Fruit fly (Drosophila melanogaster) whole organism, prepupa: ENCODE results near the gene Pfdn5.

Source experiments
- CG10669 ChIP-seq: fragments of 200-800 bp; sonication (Bioruptor generic); optimal IDR thresholded peaks from 3 replicates; lab custom pipeline; 2018; ENCODE audit warnings: missing biosample characterization, mild to moderate bottlenecking, missing genetic modification characterization, moderate library complexity
- CG11762 ChIP-seq: fragments of 200-800 bp; sonication (Bioruptor generic); optimal IDR thresholded peaks from 3 replicates; lab custom pipeline; 2016; ENCODE audit warnings: missing biosample characterization, missing genetic modification characterization; ENCODE audit not compliant: insufficient read depth
- CG11902 ChIP-seq: fragments of 200-800 bp; sonication (Bioruptor generic); optimal IDR thresholded peaks from 3 replicates; lab custom pipeline; 2016; ENCODE audit warnings: missing biosample characterization, missing genetic modification characterization
- CG15336 ChIP-seq: fragments of 200-800 bp; sonication (Bioruptor generic); IDR thresholded peaks from 2 replicates; pipeline ENCODE4 v1.3.6; 2022; ENCODE audit warnings: missing biosample characterization, missing genetic modification characterization
- CG1621 ChIP-seq: fragments of 200-800 bp; sonication (Bioruptor generic); optimal IDR thresholded peaks from 3 replicates; lab custom pipeline; 2018; ENCODE audit warnings: missing biosample characterization, mild to moderate bottlenecking, missing genetic modification characterization
- CG6808 ChIP-seq: fragments of 200-800 bp; sonication (Bioruptor generic); optimal IDR thresholded peaks from 3 replicates; lab custom pipeline; 2017; ENCODE audit warnings: missing biosample characterization, missing genetic modification characterization, mild to moderate bottlenecking, moderate library complexity, missing genetic modification reagents
- CG8119 ChIP-seq: fragments of 200-800 bp; sonication (Bioruptor generic); IDR thresholded peaks from 3 replicates; pipeline ENCODE4 v1.3.6; 2022; ENCODE audit warnings: missing biosample characterization, missing genetic modification characterization
- Eip93F ChIP-seq: fragments of 200-800 bp; sonication (Bioruptor generic); optimal IDR thresholded peaks from 2 replicates; lab custom pipeline; 2016; ENCODE audit warnings: missing biosample characterization, mild to moderate bottlenecking, missing genetic modification characterization
- Gug ChIP-seq: fragments of 200-800 bp; sonication (Bioruptor generic); IDR thresholded peaks from 2 replicates; pipeline ENCODE4 v1.3.6; 2022; ENCODE audit warnings: missing biosample characterization, missing genetic modification characterization
- Met ChIP-seq: fragments of 200-800 bp; sonication (Bioruptor generic); optimal IDR thresholded peaks from 3 replicates; lab custom pipeline; 2016; ENCODE audit warnings: missing biosample characterization, missing genetic modification characterization
- acj6 ChIP-seq: fragments of 200-800 bp; sonication (Bioruptor generic); optimal IDR thresholded peaks from 3 replicates; lab custom pipeline; 2016; ENCODE audit warnings: missing biosample characterization, missing genetic modification characterization
- esn ChIP-seq: fragments of 200-800 bp; sonication (Bioruptor generic); optimal IDR thresholded peaks from 2 replicates; lab custom pipeline; 2016; ENCODE audit warnings: missing biosample characterization, mild to moderate bottlenecking, missing genetic modification characterization, moderate library complexity
- salr ChIP-seq, 2 experiments: fragments of 200-800 bp; sonication (Bioruptor generic); optimal IDR thresholded peaks; 3 replicates each; lab custom pipeline; 2016 to 2018; ENCODE audit warnings: missing biosample characterization in 2 of 2, missing genetic modification characterization in 2 of 2, mild to moderate bottlenecking in 1 of 2

DNA sequence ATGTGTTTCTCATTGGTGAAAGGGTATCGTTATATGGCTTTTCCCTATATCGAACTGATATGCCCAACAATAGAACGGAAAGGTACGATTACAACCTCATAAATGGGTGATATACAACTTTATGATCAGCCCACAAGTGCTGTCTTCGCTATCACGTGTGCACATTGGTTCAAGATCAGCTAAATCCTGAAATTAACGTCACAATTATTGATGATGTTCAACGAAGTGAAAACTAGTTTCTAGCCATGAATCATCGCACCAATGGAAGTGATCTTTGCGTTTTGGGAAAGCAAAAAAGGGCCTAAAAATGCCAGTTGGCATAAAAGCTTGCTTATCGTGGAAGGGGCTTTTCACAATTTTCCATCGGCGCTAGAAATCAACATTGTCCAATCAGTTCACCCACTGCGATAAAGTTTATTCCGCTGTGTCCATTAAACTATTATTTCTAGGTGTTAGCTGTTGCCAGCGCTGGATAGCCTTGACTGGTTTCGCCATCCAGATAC, 22.2 kb upstream of the Pfdn5 start, which contains the start of gene CG7054:
- TF ChIP-seq esn (peak; percentile 40), Eip93F (GFP tag; lab: Kevin White, UChicago) (no peak), CG11762 (no peak), salr (GFP tag; optimal IDR thresholded peaks at IDR 0.05; lab: Kevin White, UChicago) (no peak), CG8119 (GFP tag; lab: Robert Waterston, UW) (no peak), CG1621 (tag; lab: Kevin White, UChicago) (no peak), Gug (0 out of 2 replicates have a peak, but pooled peaks have one; percentile 13), CG10669 (GFP tag; lab: Kevin White, UChicago) (no peak), CG6808 (GFP tag; lab: Kevin White, UChicago) (no peak), CG15336 (GFP tag; lab: Robert Waterston, UW) (no peak), CG11902 (GFP tag; lab: Kevin White, UChicago) (no peak), Met (GFP tag; lab: Kevin White, UChicago) (no peak), acj6 (GFP tag; lab: Kevin White, UChicago) (no peak)
